Worm (Caenorhabditis elegans) whole organism, L1 larva: ENCODE results near the gene T23F6.2.

Experiments
- C16A3.4 ChIP-seq: fragments of 150-350 bp; optimal IDR thresholded peaks from 2 replicates; lab custom pipeline; 2014; ENCODE audit warnings: missing biosample characterization, missing genetic modification characterization
- C34B4.2 ChIP-seq: sonication (generic microtip); optimal IDR thresholded peaks from 2 replicates; lab custom pipeline; 2017; ENCODE audit warnings: mild to moderate bottlenecking, missing genetic modification characterization, missing compliant biosample characterization
- Y116A8C.19 ChIP-seq: sonication (generic microtip); optimal IDR thresholded peaks from 2 replicates; lab custom pipeline; 2016; ENCODE audit warnings: missing compliant biosample characterization, missing genetic modification characterization, borderline replicate concordance
- aha-1 ChIP-seq: fragments of 150-350 bp; optimal IDR thresholded peaks from 2 replicates; lab custom pipeline; 2014; ENCODE audit warnings: missing biosample characterization, missing genetic modification characterization
- ceh-63 ChIP-seq: fragments of 200-800 bp; sonication (Bioruptor generic); optimal IDR thresholded peaks from 2 replicates; lab custom pipeline; 2018; ENCODE audit warnings: mild to moderate bottlenecking, missing genetic modification characterization, missing compliant biosample characterization
- ceh-8 ChIP-seq: fragments of 200-800 bp; sonication (Bioruptor generic); optimal IDR thresholded peaks from 2 replicates; lab custom pipeline; 2018; ENCODE audit warnings: mild to moderate bottlenecking, missing genetic modification characterization, moderate library complexity, missing compliant biosample characterization
- ceh-82 ChIP-seq, 3 experiments: fragments of 150-350 bp in 1 of 3; sonication (generic microtip) in 2 of 3; optimal IDR thresholded peaks; 2 replicates each; lab custom pipeline; 2014 to 2017; ENCODE audit warnings: missing biosample characterization in 3 of 3, missing genetic modification characterization in 3 of 3
- ceh-88 ChIP-seq: fragments of 200-800 bp; sonication (Bioruptor generic); IDR thresholded peaks from 2 replicates; pipeline ENCODE4 v1.3.6; 2022; ENCODE audit warnings: missing genetic modification characterization, missing compliant biosample characterization
- ces-1 ChIP-seq: fragments of 150-350 bp; optimal IDR thresholded peaks from 2 replicates; lab custom pipeline; 2014; ENCODE audit warnings: missing biosample characterization, missing genetic modification reagents, missing genetic modification characterization
- efl-3 ChIP-seq: fragments of 200-800 bp; sonication (Bioruptor generic); optimal IDR thresholded peaks from 2 replicates; lab custom pipeline; 2018; ENCODE audit warnings: mild to moderate bottlenecking, missing genetic modification characterization, missing compliant biosample characterization
- egl-27 ChIP-seq, 2 experiments: fragments of 150-350 bp in 1 of 2; sonication (generic microtip); optimal IDR thresholded peaks; 3 replicates each; lab custom pipeline; 2017 to 2018; ENCODE audit warnings: missing biosample characterization in 2 of 2, missing genetic modification characterization in 2 of 2, missing genetic modification reagents in 2 of 2
- elt-2 ChIP-seq: sonication (generic microtip); optimal IDR thresholded peaks from 2 replicates; lab custom pipeline; 2016; ENCODE audit warnings: missing genetic modification characterization, mild to moderate bottlenecking, inconsistent platforms, missing compliant biosample characterization, missing genetic modification reagents
- fos-1 ChIP-seq: fragments of 150-350 bp; optimal IDR thresholded peaks from 2 replicates; lab custom pipeline; 2014; ENCODE audit warnings: missing biosample characterization, missing genetic modification characterization
- hlh-4 ChIP-seq: sonication (generic microtip); optimal IDR thresholded peaks from 2 replicates; lab custom pipeline; 2016; ENCODE audit warnings: mild to moderate bottlenecking, missing genetic modification characterization, missing compliant biosample characterization
- irx-1 ChIP-seq: sonication (generic microtip); optimal IDR thresholded peaks from 2 replicates; lab custom pipeline; 2016; ENCODE audit warnings: missing genetic modification characterization, missing compliant biosample characterization
- jun-1 ChIP-seq: fragments of 150-350 bp; optimal IDR thresholded peaks from 2 replicates; lab custom pipeline; 2014; ENCODE audit warnings: missing biosample characterization, missing genetic modification reagents, missing genetic modification characterization
- lin-14 ChIP-seq: fragments of 200-800 bp; sonication (Bioruptor generic); optimal IDR thresholded peaks from 2 replicates; lab custom pipeline; 2018; ENCODE audit warnings: mild to moderate bottlenecking, missing genetic modification characterization, moderate library complexity, missing compliant biosample characterization
- lin-15B ChIP-seq: fragments of 150-350 bp; sonication (generic microtip); optimal IDR thresholded peaks from 3 replicates; lab custom pipeline; 2014; ENCODE audit warnings: missing biosample characterization, missing genetic modification characterization
- lin-35 ChIP-seq, 2 experiments: fragments of 150-350 bp; optimal IDR thresholded peaks; 2 replicates each; lab custom pipeline; 2014; ENCODE audit warnings: missing biosample characterization in 2 of 2, missing genetic modification characterization in 2 of 2, missing genetic modification reagents in 2 of 2
- lir-3 ChIP-seq: sonication (generic microtip); optimal IDR thresholded peaks from 2 replicates; lab custom pipeline; 2016; ENCODE audit warnings: mild to moderate bottlenecking, missing genetic modification characterization, moderate library complexity, missing compliant biosample characterization; ENCODE audit not compliant: poor library complexity
- mab-9 ChIP-seq: fragments of 200-800 bp; sonication (Bioruptor generic); IDR thresholded peaks from 2 replicates; pipeline ENCODE4 v1.3.6; 2022; ENCODE audit warnings: missing genetic modification reagents, missing genetic modification characterization, missing compliant biosample characterization
- mdl-1 ChIP-seq, 2 experiments: fragments of 150-350 bp; optimal IDR thresholded peaks; 2 replicates each; lab custom pipeline; 2014 to 2017; ENCODE audit warnings: missing biosample characterization in 2 of 2, missing genetic modification characterization in 2 of 2, inconsistent platforms in 1 of 2
- mep-1 ChIP-seq: fragments of 150-350 bp; optimal IDR thresholded peaks from 2 replicates; lab custom pipeline; 2014; ENCODE audit warnings: missing biosample characterization, missing genetic modification characterization
- nhr-11 ChIP-seq: fragments of 150-350 bp; optimal IDR thresholded peaks from 2 replicates; lab custom pipeline; 2014; ENCODE audit warnings: missing biosample characterization, missing genetic modification characterization
- nhr-12 ChIP-seq: sonication (generic microtip); optimal IDR thresholded peaks from 2 replicates; lab custom pipeline; 2017; ENCODE audit warnings: missing biosample characterization, missing genetic modification characterization
- nhr-28 ChIP-seq: fragments of 150-350 bp; optimal IDR thresholded peaks from 2 replicates; lab custom pipeline; 2014; ENCODE audit warnings: missing biosample characterization, missing genetic modification characterization
- nhr-47 ChIP-seq: sonication (generic microtip); optimal IDR thresholded peaks from 2 replicates; lab custom pipeline; 2016; ENCODE audit warnings: mild to moderate bottlenecking, missing genetic modification characterization, moderate library complexity, missing compliant biosample characterization
- nhr-71 ChIP-seq: sonication (generic microtip); optimal IDR thresholded peaks from 2 replicates; lab custom pipeline; 2016; ENCODE audit warnings: mild to moderate bottlenecking, missing genetic modification characterization, moderate library complexity, missing compliant biosample characterization
- nhr-76 ChIP-seq: sonication (generic microtip); optimal IDR thresholded peaks from 2 replicates; lab custom pipeline; 2017; ENCODE audit warnings: missing biosample characterization, missing genetic modification characterization
- nhr-77 ChIP-seq: fragments of 150-350 bp; optimal IDR thresholded peaks from 2 replicates; lab custom pipeline; 2014; ENCODE audit warnings: missing biosample characterization, missing genetic modification characterization
- nhr-85 ChIP-seq: sonication (generic microtip); peaks from one replicate; lab custom pipeline; 2016; ENCODE audit warnings: missing genetic modification characterization, inconsistent platforms, missing compliant biosample characterization
- pag-3 ChIP-seq: sonication (generic microtip); optimal IDR thresholded peaks from 2 replicates; lab custom pipeline; 2017; ENCODE audit warnings: missing genetic modification characterization, mild to moderate bottlenecking, missing compliant biosample characterization, antibody characterized with exemption, borderline replicate concordance; ENCODE audit not compliant: insufficient read depth
- pqm-1 ChIP-seq: sonication (generic microtip); optimal IDR thresholded peaks from 3 replicates; lab custom pipeline; 2017; ENCODE audit warnings: missing biosample characterization, missing genetic modification characterization
- skn-1 ChIP-seq: fragments of 150-350 bp; optimal IDR thresholded peaks from 2 replicates; lab custom pipeline; 2014; ENCODE audit warnings: missing biosample characterization, missing genetic modification characterization
- snpc-4 ChIP-seq: fragments of 150-350 bp; optimal IDR thresholded peaks from 2 replicates; lab custom pipeline; 2014; ENCODE audit warnings: missing biosample characterization, missing genetic modification characterization
- snu-23 ChIP-seq: sonication (generic microtip); optimal IDR thresholded peaks from 2 replicates; lab custom pipeline; 2016; ENCODE audit warnings: missing genetic modification characterization, missing compliant biosample characterization
- sox-4 ChIP-seq: sonication (generic microtip); optimal IDR thresholded peaks from 2 replicates; lab custom pipeline; 2016; ENCODE audit warnings: missing genetic modification characterization, missing compliant biosample characterization
- tbx-2 ChIP-seq: sonication (generic microtip); optimal IDR thresholded peaks from 2 replicates; lab custom pipeline; 2016; ENCODE audit warnings: missing genetic modification characterization, missing compliant biosample characterization
- unc-130 ChIP-seq: fragments of 150-350 bp; optimal IDR thresholded peaks from 2 replicates; lab custom pipeline; 2017; ENCODE audit warnings: missing biosample characterization, missing genetic modification characterization, inconsistent platforms
- unc-30 ChIP-seq: sonication (generic microtip); optimal IDR thresholded peaks from 2 replicates; lab custom pipeline; 2017; ENCODE audit warnings: missing biosample characterization, missing genetic modification characterization
- unc-62 ChIP-seq: fragments of 150-350 bp; optimal IDR thresholded peaks from 2 replicates; lab custom pipeline; 2014; ENCODE audit warnings: missing biosample characterization, missing genetic modification reagents, missing genetic modification characterization
- unc-98 ChIP-seq: fragments of 200-800 bp; sonication (Bioruptor generic); IDR thresholded peaks from 2 replicates; pipeline ENCODE4 v1.3.6; 2022; ENCODE audit warnings: missing genetic modification characterization, missing compliant biosample characterization
- xbp-1 ChIP-seq: sonication (generic microtip); optimal IDR thresholded peaks from 2 replicates; lab custom pipeline; 2016; ENCODE audit warnings: missing genetic modification characterization, missing compliant biosample characterization
- zag-1 ChIP-seq: fragments of 150-350 bp; optimal IDR thresholded peaks from 2 replicates; lab custom pipeline; 2014; ENCODE audit warnings: missing biosample characterization, missing genetic modification characterization
- ztf-11 ChIP-seq, 2 experiments: sonication (generic microtip); optimal IDR thresholded peaks; 2 replicates each; lab custom pipeline; 2016 to 2017; ENCODE audit warnings: missing genetic modification characterization in 2 of 2, missing biosample characterization in 1 of 2, missing compliant biosample characterization in 1 of 2

The T23F6.2 gene

DNA sequence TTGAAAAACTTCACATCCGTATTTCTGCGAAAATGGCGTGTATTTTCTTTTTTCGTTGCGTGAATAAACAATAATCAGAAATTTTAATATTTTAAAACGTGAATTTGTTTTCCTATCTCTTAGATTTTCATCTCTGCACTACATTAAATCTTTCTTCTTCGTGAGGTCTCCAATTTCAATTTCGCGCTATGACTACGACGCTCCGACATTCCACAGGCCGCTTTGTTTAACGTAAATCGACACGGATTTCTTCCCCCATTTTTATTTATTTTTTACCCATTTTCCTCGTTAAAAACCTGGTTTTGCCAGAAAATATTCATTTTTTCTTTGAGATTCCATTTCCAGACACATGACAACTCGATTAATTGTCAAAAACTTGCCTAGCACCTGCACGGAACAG lies 3.5 kb downstream of the T23F6.2 start, which contains the start of the genes T23F6.3 and rbd-1 (continued):
- peak; percentile 82 for TF ChIP-seq nhr-77 (tag; lab: Kevin White, UChicago)
- TF ChIP-seq nhr-76 (tag; lab: Kevin White, UChicago): no peak
- peak; percentile 90 for TF ChIP-seq ceh-8 (GFP tag; lab: Kevin White, UChicago)
- TF ChIP-seq Y116A8C.19 (tag; lab: Kevin White, UChicago): no peak
- TF ChIP-seq skn-1 (tag; lab: Kevin White, UChicago): peak; percentile 69
- peak; percentile 88 for TF ChIP-seq lir-3 (tag; lab: Kevin White, UChicago)
- TF ChIP-seq snu-23 (GFP tag; lab: Kevin White, UChicago): peak; percentile 96
- no peak for TF ChIP-seq C34B4.2
- TF ChIP-seq elt-2: peak; percentile 74
- TF ChIP-seq C16A3.4 (tag; lab: Kevin White, UChicago): peak; percentile 93
- peak; percentile 81 for TF ChIP-seq mep-1
- peak; percentile 93 to 96 (median 94) for TF ChIP-seq ceh-82 (tag; optimal IDR thresholded peaks at IDR 0.05; lab: Kevin White, UChicago)
- no peak for TF ChIP-seq hlh-4
- peak; percentile 96 for TF ChIP-seq nhr-71
- TF ChIP-seq mab-9 (GFP tag; lab: Robert Waterston, UW): peak; percentile 72
- TF ChIP-seq nhr-28 (tag; lab: Kevin White, UChicago): no peak
- peak; percentile 84 for TF ChIP-seq irx-1 (tag; lab: Kevin White, UChicago)
- TF ChIP-seq fos-1 (tag; lab: Kevin White, UChicago): peak; percentile 83
- peak in 1 of 2 experiments; percentile 79 for TF ChIP-seq mdl-1 (tag; optimal IDR thresholded peaks at IDR 0.05; lab: Kevin White, UChicago)
- TF ChIP-seq nhr-85 (tag; lab: Kevin White, UChicago): peak; percentile 96
- TF ChIP-seq unc-98 (GFP tag; lab: Robert Waterston, UW): peak; percentile 43; the same call in 1 of the 2 replicates
- peak; percentile 68 for TF ChIP-seq snpc-4
- peak; percentile 95 for TF ChIP-seq tbx-2 (tag; lab: Kevin White, UChicago)
- TF ChIP-seq lin-35 (GFP tag; optimal IDR thresholded peaks at IDR 0.05; lab: Kevin White, UChicago): peak; percentile 99 to 100
- TF ChIP-seq pag-3 (tag; lab: Kevin White, UChicago): no peak
- TF ChIP-seq sox-4 (tag; lab: Kevin White, UChicago): peak; percentile 76
- TF ChIP-seq zag-1 (tag; lab: Kevin White, UChicago): peak; percentile 50
- TF ChIP-seq lin-14 (GFP tag; lab: Kevin White, UChicago): peak; percentile 86
- TF ChIP-seq nhr-47 (tag; lab: Kevin White, UChicago): peak; percentile 96
- TF ChIP-seq unc-30 (tag; lab: Kevin White, UChicago): peak; percentile 44
- peak; percentile 76 for TF ChIP-seq jun-1 (tag; lab: Kevin White, UChicago)
- TF ChIP-seq pqm-1: no peak
- TF ChIP-seq nhr-11: peak; percentile 82
- peak in 1 of 2 experiments; percentile 47 for TF ChIP-seq egl-27 (tag; optimal IDR thresholded peaks at IDR 0.05; lab: Kevin White, UChicago)
- peak; percentile 15 for TF ChIP-seq aha-1
- TF ChIP-seq ceh-88 (GFP tag; lab: Robert Waterston, UW): peak; percentile 85
- TF ChIP-seq nhr-12 (tag; lab: Kevin White, UChicago): no peak
- peak; percentile 89 for TF ChIP-seq xbp-1 (tag; lab: Kevin White, UChicago)
- TF ChIP-seq unc-130 (tag; lab: Kevin White, UChicago): peak; percentile 95
- peak in 1 of 2 experiments; percentile 92 for TF ChIP-seq ztf-11 (tag; optimal IDR thresholded peaks at IDR 0.05; lab: Kevin White, UChicago)
- TF ChIP-seq lin-15B: peak; percentile 79
- TF ChIP-seq ces-1 (GFP tag; lab: Kevin White, UChicago): no peak
- TF ChIP-seq ceh-63: no peak
- no peak for TF ChIP-seq unc-62 (GFP tag; lab: Kevin White, UChicago)
- no peak for TF ChIP-seq efl-3 (GFP tag; lab: Kevin White, UChicago)
